Fruit fly (Drosophila melanogaster) Kc167 (cell line): ENCODE measurements around the gene CG16756.

ENCODE experiments used
- Myc ChIP-seq: fragments of >200 bp; optimal IDR thresholded peaks from 2 replicates; lab custom pipeline; 2017; ENCODE audit warnings: missing external identifiers
- h ChIP-seq: fragments of >200 bp; optimal IDR thresholded peaks from 3 replicates; lab custom pipeline; 2018; ENCODE audit warnings: missing external identifiers

DNA sequence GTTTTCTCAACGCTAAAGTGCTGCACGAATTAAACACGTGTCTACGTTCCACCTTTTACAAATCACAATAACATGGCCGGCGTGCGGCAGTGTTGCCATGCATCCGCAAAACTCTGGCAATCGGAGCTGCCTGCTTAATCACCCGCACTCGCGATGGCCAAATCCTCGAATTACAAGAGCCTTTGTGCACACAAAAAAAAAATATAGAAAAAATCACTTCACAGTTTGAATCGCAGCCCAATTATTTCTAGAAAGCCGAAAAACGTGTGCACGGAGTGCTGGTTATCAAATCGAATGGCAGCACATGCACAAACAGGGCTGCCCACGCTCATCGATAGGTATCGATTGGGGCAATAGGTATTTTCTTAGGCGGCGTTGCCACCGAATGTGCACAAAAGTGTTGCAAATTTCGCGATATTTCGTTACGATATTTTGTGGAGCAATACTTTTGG lies 6.7 kb upstream of the CG16756 start, which contains the start of gene spoon:
- TF ChIP-seq h (lab: Kevin White, UChicago) = no peak
- no peak for TF ChIP-seq Myc
